Worm (Caenorhabditis elegans): ENCODE data around the gene K09G1.1.
A peak's percentile ranks its signal among the peaks of the same experiment; 100 is the strongest.

The K09G1.1 gene

DNA sequence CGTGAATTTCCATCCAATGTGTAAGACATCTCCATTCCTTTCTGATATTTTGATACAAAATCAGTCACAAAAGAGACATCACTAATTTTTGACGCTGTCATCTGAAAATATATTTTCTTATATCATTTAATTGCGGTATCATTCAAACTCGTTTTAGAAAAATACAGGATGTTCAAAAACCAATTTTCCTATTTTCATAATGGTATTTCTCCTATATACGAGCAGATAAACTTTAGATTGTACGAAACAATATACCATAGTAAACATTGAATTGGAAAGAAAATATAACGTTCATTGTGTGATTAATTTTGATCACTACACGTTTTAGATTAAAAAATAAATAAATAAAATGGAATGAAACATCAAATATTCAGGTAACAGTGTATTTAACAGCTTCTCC is 41.8 kb upstream of the K09G1.1 start, which contains the start of gene C50F4.16:
C50F4.16 (minus strand) TSS at position 101 of the 400 bp plus-strand sequence.
- no peak for TF ChIP-seq lim-6 (tag; optimal IDR thresholded peaks at IDR 0.05)
- TF ChIP-seq eyg-1 (tag; optimal IDR thresholded peaks at IDR 0.05): no peak
- TF ChIP-seq sox-2 (GFP tag; IDR thresholded peaks at IDR 0.05): no peak
- TF ChIP-seq pha-4 (tag; optimal IDR thresholded peaks at IDR 0.05): no peak
- no peak for TF ChIP-seq ceh-18 (tag; optimal IDR thresholded peaks at IDR 0.05)
- no peak for TF ChIP-seq unc-42 (tag; optimal IDR thresholded peaks at IDR 0.05)
- no peak for TF ChIP-seq odd-2 (tag; optimal IDR thresholded peaks at IDR 0.05)

DNA sequence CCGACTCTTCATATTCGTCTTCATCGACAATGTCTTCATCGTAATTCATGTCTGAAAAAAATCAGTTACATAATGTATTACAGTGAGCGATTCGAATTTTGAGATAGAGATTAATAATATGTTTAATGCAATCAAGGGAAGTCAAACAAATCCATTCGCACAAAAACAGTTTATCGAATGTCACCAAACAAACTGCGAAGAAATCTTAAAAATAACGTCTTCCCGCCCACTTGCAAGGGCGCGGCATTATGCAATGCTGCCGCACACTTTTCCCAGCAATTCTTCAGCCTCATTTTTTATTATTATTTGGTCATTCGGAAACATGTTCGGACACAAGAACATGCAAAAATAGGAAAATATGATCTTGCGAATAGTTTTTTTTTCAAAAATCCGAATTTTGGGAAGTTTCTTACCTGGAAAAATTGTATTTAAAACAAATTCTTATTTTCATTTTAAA is 39.1 kb upstream of the K09G1.1 start, which contains the start of gene mdf-1:
mdf-1 (minus strand) TSS at position 51 of the 457 bp plus-strand sequence.
- peak; percentile 31 for TF ChIP-seq ceh-18 (tag; optimal IDR thresholded peaks at IDR 0.05)
- no peak for TF ChIP-seq F13H6.1 (tag; optimal IDR thresholded peaks at IDR 0.05)
- TF ChIP-seq tbx-2 (tag; optimal IDR thresholded peaks at IDR 0.05): peak; percentile 73
- no peak for TF ChIP-seq hlh-6 (tag; optimal IDR thresholded peaks at IDR 0.05)
- peak; percentile 25 for TF ChIP-seq unc-86 (tag; optimal IDR thresholded peaks at IDR 0.05)
- TF ChIP-seq pax-1 (tag; optimal IDR thresholded peaks at IDR 0.05): peak; percentile 21
- TF ChIP-seq fkh-6 (tag; optimal IDR thresholded peaks at IDR 0.05): no peak
- TF ChIP-seq unc-42 (tag; optimal IDR thresholded peaks at IDR 0.05): peak; percentile 25
- no peak for TF ChIP-seq nhr-232 (tag; optimal IDR thresholded peaks at IDR 0.05)
- TF ChIP-seq nfya-1 (tag; optimal IDR thresholded peaks at IDR 0.05): peak; percentile 69
- TF ChIP-seq K09A11.1 (tag; optimal IDR thresholded peaks at IDR 0.05; ENCODE audit: insufficient read depth): peak; percentile 62
- TF ChIP-seq sdc-2 (tag; optimal IDR thresholded peaks at IDR 0.05): no peak
- TF ChIP-seq ceh-14 (tag; optimal IDR thresholded peaks at IDR 0.05): peak; percentile 50
- TF ChIP-seq elt-4 (tag; optimal IDR thresholded peaks at IDR 0.05): no peak
- TF ChIP-seq fax-1 (tag; optimal IDR thresholded peaks at IDR 0.05): no peak
- TF ChIP-seq ceh-48 (tag; optimal IDR thresholded peaks at IDR 0.05): no peak
- peak; percentile 50 for TF ChIP-seq elt-2 (tag; optimal IDR thresholded peaks at IDR 0.05)
- TF ChIP-seq pag-3 (tag; optimal IDR thresholded peaks at IDR 0.05; ENCODE audit: borderline replicate concordance): no peak
- no peak for TF ChIP-seq rnt-1 (tag; optimal IDR thresholded peaks at IDR 0.05)
- no peak for TF ChIP-seq C38D4.7 (GFP tag; optimal IDR thresholded peaks at IDR 0.05)
- peak; percentile 7 for TF ChIP-seq ref-2 (tag; optimal IDR thresholded peaks at IDR 0.05)
- no peak for TF ChIP-seq gmeb-2 (tag; optimal IDR thresholded peaks at IDR 0.05)
- TF ChIP-seq ama-1 (optimal IDR thresholded peaks at IDR 0.05): no peak
- no peak for TF ChIP-seq hlh-30 (tag; optimal IDR thresholded peaks at IDR 0.05; ENCODE audit: insufficient read depth)
- TF ChIP-seq ceh-34 (tag; optimal IDR thresholded peaks at IDR 0.05): peak; percentile 14
- TF ChIP-seq T23F11.4 (GFP tag; optimal IDR thresholded peaks at IDR 0.05): no peak
- no peak for TF ChIP-seq tbx-7 (tag; optimal IDR thresholded peaks at IDR 0.05)
- TF ChIP-seq hlh-13 (GFP tag; optimal IDR thresholded peaks at IDR 0.05): no peak
- peak; percentile 22 for TF ChIP-seq sox-4 (tag; optimal IDR thresholded peaks at IDR 0.05)
- TF ChIP-seq hlh-8 (tag; optimal IDR thresholded peaks at IDR 0.05): no peak
- TF ChIP-seq pros-1 (tag; optimal IDR thresholded peaks at IDR 0.05): no peak
- 0 out of 2 replicates have a peak, but pooled peaks have one; percentile 6 for TF ChIP-seq unc-3 (GFP tag; conservative IDR thresholded peaks at IDR 0.05)
- TF ChIP-seq unc-3 (tag; optimal IDR thresholded peaks at IDR 0.05): no peak
- TF ChIP-seq ceh-22 (tag; optimal IDR thresholded peaks at IDR 0.05): no peak
- TF ChIP-seq lim-6 (tag; optimal IDR thresholded peaks at IDR 0.05): no peak
- no peak for TF ChIP-seq eyg-1 (tag; optimal IDR thresholded peaks at IDR 0.05)
- TF ChIP-seq pat-9 (tag; optimal IDR thresholded peaks at IDR 0.05): peak; percentile 31
- TF ChIP-seq ceh-30 (tag; optimal IDR thresholded peaks at IDR 0.05): no peak
- no peak for TF ChIP-seq syd-9 (tag; optimal IDR thresholded peaks at IDR 0.05)
- no peak for TF ChIP-seq ttx-3 (tag; optimal IDR thresholded peaks at IDR 0.05)
- TF ChIP-seq odd-2 (tag; optimal IDR thresholded peaks at IDR 0.05): no peak
- peak; percentile 16 for TF ChIP-seq K02D7.2 (tag; optimal IDR thresholded peaks at IDR 0.05)
- TF ChIP-seq sox-2 (GFP tag; IDR thresholded peaks at IDR 0.05): no peak
- peak; percentile 6 for TF ChIP-seq ceh-2 (tag; optimal IDR thresholded peaks at IDR 0.05)
- TF ChIP-seq ahr-1 (tag; optimal IDR thresholded peaks at IDR 0.05): no peak
- TF ChIP-seq che-1 (tag; optimal IDR thresholded peaks at IDR 0.05): peak; percentile 2
- TF ChIP-seq hlh-15 (tag; optimal IDR thresholded peaks at IDR 0.05): no peak
- no peak for TF ChIP-seq ets-4 (tag; optimal IDR thresholded peaks at IDR 0.05)
- peak; percentile 42 for TF ChIP-seq ceh-31 (tag; optimal IDR thresholded peaks at IDR 0.05)

Measured in whole organism, late embryonic.